In genomic region chr3L:19560695-19561246, dm6 we compare ENCODE assay signal across 1 fruit fly cellular context.
TF ChIP-seq lines count a peak whose summit lies in the region.

No protein-coding gene starts in this region.

TF ChIP-seq in whole organism, embryonic, 481 proteins besides CTCF, POLR2A, EP300 and RAD21 (continued from another document and continues in another):
- peak; percentile 85; the same call in 2 of the 3 replicates for TF ChIP-seq jigr1 (GFP tag; IDR thresholded peaks at IDR 0.05; lab: Robert Waterston, UW)
- peak; percentile 97 for TF ChIP-seq CG8765 (GFP tag; IDR thresholded peaks at IDR 0.05; lab: Robert Waterston, UW)
- peak; percentile 96 for TF ChIP-seq CG14710 (tag; optimal IDR thresholded peaks at IDR 0.05; lab: Kevin White, UChicago)
- TF ChIP-seq repo (GFP tag; optimal IDR thresholded peaks at IDR 0.05; lab: Kevin White, UChicago), result peak; percentile 76
- peak; percentile 94 for TF ChIP-seq CG32772 (GFP tag; IDR thresholded peaks at IDR 0.05; lab: Robert Waterston, UW)
- TF ChIP-seq aop (GFP tag; IDR thresholded peaks at IDR 0.05; lab: Robert Waterston, UW), result peak; percentile 84
- peak; percentile 87 for TF ChIP-seq CG12071 (GFP tag; optimal IDR thresholded peaks at IDR 0.05; lab: Kevin White, UChicago)
- TF ChIP-seq CG17361 (GFP tag; IDR thresholded peaks at IDR 0.05; lab: Robert Waterston, UW), result peak; percentile 94
- TF ChIP-seq CG12104 (GFP tag; optimal IDR thresholded peaks at IDR 0.05; lab: Kevin White, UChicago), result peak; percentile 93
- peak; percentile 76 for TF ChIP-seq GATAe (GFP tag; conservative IDR thresholded peaks at IDR 0.05; lab: Robert Waterston, UW)
- TF ChIP-seq klu (GFP tag; IDR thresholded peaks at IDR 0.05; lab: Robert Waterston, UW), result peak; percentile 91
- TF ChIP-seq chinmo (GFP tag; IDR thresholded peaks at IDR 0.05; lab: Robert Waterston, UW; ENCODE audit: partially characterized antibody), result 0 out of 4 replicates have a peak, but pooled peaks have one; percentile 70
- TF ChIP-seq crc (GFP tag; optimal IDR thresholded peaks at IDR 0.05; lab: Kevin White, UChicago), result peak; percentile 80
- TF ChIP-seq Dip3 (GFP tag; optimal IDR thresholded peaks at IDR 0.05; lab: Kevin White, UChicago), result peak; percentile 86
- TF ChIP-seq gcm2 (GFP tag; optimal IDR thresholded peaks at IDR 0.05; lab: Kevin White, UChicago), result peak; percentile 91
- TF ChIP-seq pros (GFP tag; optimal IDR thresholded peaks at IDR 0.05; lab: Kevin White, UChicago), result peak; percentile 40
- TF ChIP-seq bowl (GFP tag; IDR thresholded peaks at IDR 0.05; lab: Robert Waterston, UW), result peak; percentile 85
- no peak for TF ChIP-seq br (optimal IDR thresholded peaks at IDR 0.05; lab: Kevin White, UChicago)
- TF ChIP-seq Aef1 (GFP tag; IDR thresholded peaks at IDR 0.05; lab: Robert Waterston, UW), result peak; percentile 94
- TF ChIP-seq nom (GFP tag; optimal IDR thresholded peaks at IDR 0.05; lab: Kevin White, UChicago), result peak; percentile 98
- TF ChIP-seq CG17186 (GFP tag; optimal IDR thresholded peaks at IDR 0.05; lab: Kevin White, UChicago), result peak; percentile 77
- peak; percentile 92 for TF ChIP-seq CG12236 (GFP tag; optimal IDR thresholded peaks at IDR 0.05; lab: Kevin White, UChicago)
- peak; percentile 91 for TF ChIP-seq CG32767 (GFP tag; IDR thresholded peaks at IDR 0.05; lab: Robert Waterston, UW)
- TF ChIP-seq CG11398 (GFP tag; optimal IDR thresholded peaks at IDR 0.05; lab: Kevin White, UChicago), result peak; percentile 84
- TF ChIP-seq sens-2 (GFP tag; IDR thresholded peaks at IDR 0.05; lab: Robert Waterston, UW), result peak; percentile 96
- TF ChIP-seq maf-S (GFP tag; optimal IDR thresholded peaks at IDR 0.05; lab: Kevin White, UChicago), result peak; percentile 91
- TF ChIP-seq Dad (GFP tag; optimal IDR thresholded peaks at IDR 0.05; lab: Kevin White, UChicago), result peak; percentile 90
- TF ChIP-seq CG31441 (GFP tag; IDR thresholded peaks at IDR 0.05; lab: Robert Waterston, UW), result peak; percentile 95
- TF ChIP-seq Dip2 (GFP tag; IDR thresholded peaks at IDR 0.05; lab: Robert Waterston, UW), result no peak
- TF ChIP-seq Tbp (GFP tag; optimal IDR thresholded peaks at IDR 0.05; lab: Kevin White, UChicago), result no peak
- TF ChIP-seq CG15073 (GFP tag; optimal IDR thresholded peaks at IDR 0.05; lab: Kevin White, UChicago), result peak; percentile 72
- peak; percentile 85 for TF ChIP-seq CG9437 (GFP tag; optimal IDR thresholded peaks at IDR 0.05; lab: Kevin White, UChicago)
- peak; percentile 93 for TF ChIP-seq NfI (GFP tag; optimal IDR thresholded peaks at IDR 0.05; lab: Kevin White, UChicago)
- TF ChIP-seq PHDP (tag; optimal IDR thresholded peaks at IDR 0.05; lab: Kevin White, UChicago), result peak; percentile 95
- TF ChIP-seq exex (tag; optimal IDR thresholded peaks at IDR 0.05; lab: Kevin White, UChicago), result peak; percentile 73
- peak; percentile 99 for TF ChIP-seq CG15696 (tag; optimal IDR thresholded peaks at IDR 0.05; lab: Kevin White, UChicago)
- no peak for TF ChIP-seq D (optimal IDR thresholded peaks at IDR 0.05; lab: Kevin White, UChicago)
- TF ChIP-seq D (GFP tag; optimal IDR thresholded peaks at IDR 0.05; lab: Kevin White, UChicago), result peak; percentile 93
- TF ChIP-seq CG9727 (GFP tag; optimal IDR thresholded peaks at IDR 0.05; lab: Kevin White, UChicago), result peak; percentile 98
- peak; percentile 95 for TF ChIP-seq CG10959 (GFP tag; IDR thresholded peaks at IDR 0.05; lab: Robert Waterston, UW)
- no peak for TF ChIP-seq Scr (GFP tag; IDR thresholded peaks at IDR 0.05; lab: Robert Waterston, UW; ENCODE audit: partially characterized antibody)
- TF ChIP-seq Trl (optimal IDR thresholded peaks at IDR 0.05; lab: Kevin White, UChicago), result no peak
- peak; percentile 94 for TF ChIP-seq Trl (GFP tag; optimal IDR thresholded peaks at IDR 0.05; lab: Kevin White, UChicago)
- peak; percentile 93 for TF ChIP-seq Bteb2 (GFP tag; optimal IDR thresholded peaks at IDR 0.05; lab: Kevin White, UChicago)
- peak; percentile 96 for TF ChIP-seq CG15479 (GFP tag; optimal IDR thresholded peaks at IDR 0.05; lab: Kevin White, UChicago)
- peak; percentile 94 for TF ChIP-seq CG4328 (GFP tag; optimal IDR thresholded peaks at IDR 0.05; lab: Kevin White, UChicago)
- TF ChIP-seq psq (GFP tag; optimal IDR thresholded peaks at IDR 0.05; lab: Kevin White, UChicago), result peak; percentile 82
- peak; percentile 83 for TF ChIP-seq disco-r (GFP tag; optimal IDR thresholded peaks at IDR 0.05; lab: Kevin White, UChicago)
- peak; percentile 95 for TF ChIP-seq Rfx (GFP tag; IDR thresholded peaks at IDR 0.05; lab: Robert Waterston, UW)
- TF ChIP-seq CG17802 (tag; optimal IDR thresholded peaks at IDR 0.05; lab: Kevin White, UChicago), result peak; percentile 75
- TF ChIP-seq CG30431 (GFP tag; optimal IDR thresholded peaks at IDR 0.05; lab: Kevin White, UChicago), result peak; percentile 96
- TF ChIP-seq Sry-β (GFP tag; optimal IDR thresholded peaks at IDR 0.05; lab: Kevin White, UChicago), result peak; percentile 62
- peak; percentile 70 for TF ChIP-seq bigmax (GFP tag; optimal IDR thresholded peaks at IDR 0.05; lab: Kevin White, UChicago)
- peak; percentile 70 for TF ChIP-seq TFAM (GFP tag; optimal IDR thresholded peaks at IDR 0.05; lab: Kevin White, UChicago)
- TF ChIP-seq CG7372 (GFP tag; IDR thresholded peaks at IDR 0.05; lab: Robert Waterston, UW), result peak; percentile 90
- TF ChIP-seq Opbp (GFP tag; IDR thresholded peaks at IDR 0.05; lab: Robert Waterston, UW; ENCODE audit: partially characterized antibody), result no peak
- peak; percentile 97 for TF ChIP-seq unpg (GFP tag; optimal IDR thresholded peaks at IDR 0.05; lab: Kevin White, UChicago)
- TF ChIP-seq Sin3A (optimal IDR thresholded peaks at IDR 0.05; lab: Kevin White, UChicago), result no peak
- TF ChIP-seq CG30403 (GFP tag; optimal IDR thresholded peaks at IDR 0.05; lab: Kevin White, UChicago), result peak; percentile 97
- no peak for TF ChIP-seq unc-4 (GFP tag; IDR thresholded peaks at IDR 0.05; lab: Robert Waterston, UW; ENCODE audit: partially characterized antibody)
- TF ChIP-seq Atf-2 (GFP tag; optimal IDR thresholded peaks at IDR 0.05; lab: Kevin White, UChicago), result peak; percentile 91
- peak; percentile 93 for TF ChIP-seq salm (tag; optimal IDR thresholded peaks at IDR 0.05; lab: Kevin White, UChicago)
- peak; percentile 98 for TF ChIP-seq Ets65A (GFP tag; lab: Kevin White, UChicago)
- peak; percentile 89 for TF ChIP-seq CG5953 (GFP tag; IDR thresholded peaks at IDR 0.05; lab: Robert Waterston, UW)
- TF ChIP-seq Lhr (GFP tag; optimal IDR thresholded peaks at IDR 0.05; lab: Kevin White, UChicago), result peak; percentile 92
- peak; percentile 90 for TF ChIP-seq CG4617 (GFP tag; optimal IDR thresholded peaks at IDR 0.05; lab: Kevin White, UChicago; ENCODE audit: borderline replicate concordance)
- TF ChIP-seq dati (GFP tag; IDR thresholded peaks at IDR 0.05; lab: Robert Waterston, UW), result peak; percentile 91
- TF ChIP-seq Kr (GFP tag; optimal IDR thresholded peaks at IDR 0.05; lab: Kevin White, UChicago), result peak; percentile 81
- no peak for TF ChIP-seq yki (optimal IDR thresholded peaks at IDR 0.05; lab: Kevin White, UChicago)
- 0 out of 2 replicates have a peak, but pooled peaks have one; percentile 68 for TF ChIP-seq ham (GFP tag; IDR thresholded peaks at IDR 0.05; lab: Robert Waterston, UW)
- peak; percentile 76 for TF ChIP-seq wek (GFP tag; optimal IDR thresholded peaks at IDR 0.05; lab: Kevin White, UChicago)
- TF ChIP-seq CG6689 (GFP tag; IDR thresholded peaks at IDR 0.05; lab: Robert Waterston, UW), result peak; percentile 95
- TF ChIP-seq CG11456 (GFP tag; IDR thresholded peaks at IDR 0.05; lab: Robert Waterston, UW), result peak; percentile 87
- TF ChIP-seq ftz-f1 (GFP tag; optimal IDR thresholded peaks at IDR 0.05; lab: Kevin White, UChicago), result peak; percentile 62
- TF ChIP-seq az2 (GFP tag; optimal IDR thresholded peaks at IDR 0.05; lab: Kevin White, UChicago), result peak; percentile 96
- peak; percentile 92 for TF ChIP-seq CG10267 (tag; optimal IDR thresholded peaks at IDR 0.05; lab: Kevin White, UChicago)
- peak; percentile 91 for TF ChIP-seq ap (GFP tag; IDR thresholded peaks at IDR 0.05; lab: Robert Waterston, UW)
- peak; percentile 93 for TF ChIP-seq pnt (GFP tag; optimal IDR thresholded peaks at IDR 0.05; lab: Kevin White, UChicago)
- peak; percentile 69 for TF ChIP-seq Ravus (GFP tag; IDR thresholded peaks at IDR 0.05; lab: Robert Waterston, UW)
- peak; percentile 87 for TF ChIP-seq kni (GFP tag; optimal IDR thresholded peaks at IDR 0.05; lab: Kevin White, UChicago)
- peak; percentile 65 for TF ChIP-seq CG31365 (tag; optimal IDR thresholded peaks at IDR 0.05; lab: Kevin White, UChicago)
- TF ChIP-seq ara (GFP tag; IDR thresholded peaks at IDR 0.05; lab: Robert Waterston, UW), result peak; percentile 97
- TF ChIP-seq seq (GFP tag; IDR thresholded peaks at IDR 0.05; lab: Robert Waterston, UW), result peak; percentile 94
- TF ChIP-seq lov (optimal IDR thresholded peaks at IDR 0.05; lab: Kevin White, UChicago), result no peak
- TF ChIP-seq lov (GFP tag; IDR thresholded peaks at IDR 0.05; lab: Robert Waterston, UW), result peak; percentile 97
- peak; percentile 94 for TF ChIP-seq danr (GFP tag; IDR thresholded peaks at IDR 0.05; lab: Robert Waterston, UW)
- TF ChIP-seq Stat92E (GFP tag; optimal IDR thresholded peaks at IDR 0.05; lab: Kevin White, UChicago), result peak in 1 of 3 experiments; percentile 90
- peak; percentile 96 for TF ChIP-seq Sox102F (GFP tag; optimal IDR thresholded peaks at IDR 0.05; lab: Kevin White, UChicago)
- peak; percentile 93 for TF ChIP-seq Max (GFP tag; optimal IDR thresholded peaks at IDR 0.05; lab: Kevin White, UChicago)
- peak; percentile 90 for TF ChIP-seq CG8089 (GFP tag; optimal IDR thresholded peaks at IDR 0.05; lab: Kevin White, UChicago)
- TF ChIP-seq lmd (GFP tag; IDR thresholded peaks at IDR 0.05; lab: Robert Waterston, UW), result peak; percentile 94
- peak; percentile 89 for TF ChIP-seq Oaz (GFP tag; IDR thresholded peaks at IDR 0.05; lab: Robert Waterston, UW)
- peak; percentile 92 for TF ChIP-seq Side (GFP tag; optimal IDR thresholded peaks at IDR 0.05; lab: Kevin White, UChicago)
- TF ChIP-seq CG10543 (GFP tag; optimal IDR thresholded peaks at IDR 0.05; lab: Kevin White, UChicago), result peak; percentile 87
- TF ChIP-seq amos (GFP tag; IDR thresholded peaks at IDR 0.05; lab: Robert Waterston, UW; ENCODE audit: partially characterized antibody), result no peak
- peak; percentile 75 for TF ChIP-seq ab (GFP tag; optimal IDR thresholded peaks at IDR 0.05; lab: Kevin White, UChicago)
- peak; percentile 90 for TF ChIP-seq tx (GFP tag; optimal IDR thresholded peaks at IDR 0.05; lab: Kevin White, UChicago)
- TF ChIP-seq CG12942 (GFP tag; optimal IDR thresholded peaks at IDR 0.05; lab: Kevin White, UChicago), result peak; percentile 91
- peak; percentile 80 for TF ChIP-seq btn (GFP tag; optimal IDR thresholded peaks at IDR 0.05; lab: Kevin White, UChicago)
- peak; percentile 69 for TF ChIP-seq CG3995 (GFP tag; optimal IDR thresholded peaks at IDR 0.05; lab: Kevin White, UChicago)
- peak; percentile 85 for TF ChIP-seq CG34376 (GFP tag; optimal IDR thresholded peaks at IDR 0.05; lab: Kevin White, UChicago)
- peak; percentile 86 for TF ChIP-seq Gug (GFP tag; IDR thresholded peaks at IDR 0.05; lab: Robert Waterston, UW)
- TF ChIP-seq CHES-1-like (GFP tag; optimal IDR thresholded peaks at IDR 0.05; lab: Kevin White, UChicago), result peak; percentile 90
- no peak for TF ChIP-seq nerfin-2 (GFP tag; IDR thresholded peaks at IDR 0.05; lab: Robert Waterston, UW; ENCODE audit: partially characterized antibody)
- peak; percentile 94 for TF ChIP-seq CG18599 (GFP tag; optimal IDR thresholded peaks at IDR 0.05; lab: Kevin White, UChicago)
- peak; percentile 89; the same call in 1 of the 2 replicates for TF ChIP-seq toy (GFP tag; IDR thresholded peaks at IDR 0.05; lab: Robert Waterston, UW)
- peak; percentile 91 for TF ChIP-seq NFAT (GFP tag; IDR thresholded peaks at IDR 0.05; lab: Robert Waterston, UW)
- peak; percentile 94 for TF ChIP-seq CG5245 (GFP tag; optimal IDR thresholded peaks at IDR 0.05; lab: Kevin White, UChicago)
- TF ChIP-seq CG2889 (GFP tag; IDR thresholded peaks at IDR 0.05; lab: Robert Waterston, UW), result peak; percentile 91
- peak; percentile 91 for TF ChIP-seq onecut (GFP tag; IDR thresholded peaks at IDR 0.05; lab: Robert Waterston, UW)
- TF ChIP-seq CG10431 (GFP tag; optimal IDR thresholded peaks at IDR 0.05; lab: Kevin White, UChicago), result peak; percentile 92
- peak; percentile 85; the same call in 1 of the 2 replicates for TF ChIP-seq CG11696 (GFP tag; IDR thresholded peaks at IDR 0.05; lab: Robert Waterston, UW)
- peak; percentile 97 for TF ChIP-seq gsb-n (tag; optimal IDR thresholded peaks at IDR 0.05; lab: Kevin White, UChicago)
- peak; percentile 95 for TF ChIP-seq CG6813 (GFP tag; optimal IDR thresholded peaks at IDR 0.05; lab: Kevin White, UChicago)
- peak; percentile 96 for TF ChIP-seq CG4424 (GFP tag; optimal IDR thresholded peaks at IDR 0.05; lab: Kevin White, UChicago)
- TF ChIP-seq CG10321 (GFP tag; IDR thresholded peaks at IDR 0.05; lab: Robert Waterston, UW), result peak; percentile 67; the same call in 1 of the 2 replicates
- TF ChIP-seq crp (GFP tag; optimal IDR thresholded peaks at IDR 0.05; lab: Kevin White, UChicago), result peak in 1 of 2 experiments; percentile 55
- TF ChIP-seq Ets97D (GFP tag; optimal IDR thresholded peaks at IDR 0.05; lab: Kevin White, UChicago), result peak; percentile 63
- no peak for TF ChIP-seq CG1832 (GFP tag; optimal IDR thresholded peaks at IDR 0.05; lab: Kevin White, UChicago)
- TF ChIP-seq gsb (GFP tag; IDR thresholded peaks at IDR 0.05; lab: Robert Waterston, UW), result peak; percentile 88
- peak; percentile 87 for TF ChIP-seq NC2α (GFP tag; optimal IDR thresholded peaks at IDR 0.05; lab: Kevin White, UChicago)
- no peak for TF ChIP-seq CG34224 (GFP tag; IDR thresholded peaks at IDR 0.05; lab: Robert Waterston, UW; ENCODE audit: partially characterized antibody)
- peak; percentile 81 for TF ChIP-seq CG17912 (GFP tag; optimal IDR thresholded peaks at IDR 0.05; lab: Kevin White, UChicago)
- peak; percentile 94 for TF ChIP-seq CG11504 (tag; optimal IDR thresholded peaks at IDR 0.05; lab: Kevin White, UChicago)
- TF ChIP-seq BtbVII (GFP tag; optimal IDR thresholded peaks at IDR 0.05; lab: Kevin White, UChicago), result peak; percentile 90
- peak; percentile 87 for TF ChIP-seq Mes4 (GFP tag; optimal IDR thresholded peaks at IDR 0.05; lab: Kevin White, UChicago)
- peak; percentile 67 for TF ChIP-seq ERR (GFP tag; optimal IDR thresholded peaks at IDR 0.05; lab: Kevin White, UChicago)
- peak; percentile 93 for TF ChIP-seq org-1 (GFP tag; optimal IDR thresholded peaks at IDR 0.05; lab: Kevin White, UChicago)
- TF ChIP-seq jing (GFP tag; optimal IDR thresholded peaks at IDR 0.05; lab: Kevin White, UChicago), result peak; percentile 87
- TF ChIP-seq CG10462 (GFP tag; optimal IDR thresholded peaks at IDR 0.05; lab: Kevin White, UChicago), result peak; percentile 92
- TF ChIP-seq crol (GFP tag; IDR thresholded peaks at IDR 0.05; lab: Robert Waterston, UW), result peak; percentile 53
